Fruit fly (Drosophila melanogaster): Measurements from ENCODE around the gene CG10013.

- TF ChIP-seq Mio (GFP tag; optimal IDR thresholded peaks at IDR 0.05) (no peak), jim (GFP tag; optimal IDR thresholded peaks at IDR 0.05) (no peak), Hr78 (GFP tag; optimal IDR thresholded peaks at IDR 0.05) (no peak), pan (optimal IDR thresholded peaks at IDR 0.05) (no peak), CrebA (GFP tag; optimal IDR thresholded peaks at IDR 0.05; ENCODE audit: borderline replicate concordance) (no peak), dmrt93B (GFP tag; optimal IDR thresholded peaks at IDR 0.05) (no peak)
Measured at dm6 chr3R:12364580-12364979, 41.3 kb downstream of the CG10013 start, which contains the start of gene Tim17a1.

Data from whole organism, wandering third instar larva.